Worm (Caenorhabditis elegans) whole organism, midembryonic: ENCODE measurements around the gene fkb-3.

ENCODE experiments used
- T22C8.4 ChIP-seq: fragments of 200-800 bp; sonication (Bioruptor generic); IDR thresholded peaks from 2 replicates; pipeline ENCODE4 v1.3.6; 2022; ENCODE audit warnings: missing genetic modification characterization, missing compliant biosample characterization
- cog-1 ChIP-seq: sonication (generic microtip); optimal IDR thresholded peaks from 2 replicates; lab custom pipeline; 2016; ENCODE audit warnings: missing genetic modification characterization, missing compliant biosample characterization
- flt-1 ChIP-seq: fragments of 200-800 bp; sonication (Bioruptor generic); IDR thresholded peaks from 2 replicates; pipeline ENCODE4 v1.3.6; 2022; ENCODE audit warnings: missing genetic modification characterization, missing compliant biosample characterization
- klf-2 ChIP-seq: fragments of 200-800 bp; sonication (Bioruptor generic); conservative IDR thresholded peaks from 2 replicates; pipeline ENCODE4 v1.3.6; 2022; ENCODE audit warnings: missing genetic modification reagents, missing genetic modification characterization, missing compliant biosample characterization
- med-1 ChIP-seq: sonication (generic microtip); optimal IDR thresholded peaks from 2 replicates; lab custom pipeline; 2017; ENCODE audit warnings: missing genetic modification characterization, mild to moderate bottlenecking, missing compliant biosample characterization, antibody characterized with exemption, missing genetic modification reagents; ENCODE audit not compliant: insufficient read depth
- ref-1 ChIP-seq: fragments of 200-800 bp; sonication (Bioruptor generic); conservative IDR thresholded peaks from 2 replicates; pipeline ENCODE4 v1.3.6; 2022; ENCODE audit warnings: missing genetic modification reagents, missing genetic modification characterization, missing compliant biosample characterization
- tab-1 ChIP-seq: fragments of 200-800 bp; sonication (Bioruptor generic); IDR thresholded peaks from 2 replicates; pipeline ENCODE4 v1.3.6; 2022; ENCODE audit warnings: missing genetic modification characterization, missing compliant biosample characterization
- ztf-23 ChIP-seq: fragments of 200-800 bp; sonication (Bioruptor generic); IDR thresholded peaks from 2 replicates; pipeline ENCODE4 v1.3.6; 2022; ENCODE audit warnings: missing genetic modification reagents, missing genetic modification characterization, missing compliant biosample characterization
- ztf-29 ChIP-seq: fragments of 200-800 bp; sonication (Bioruptor generic); IDR thresholded peaks from 2 replicates; pipeline ENCODE4 v1.3.6; 2022; ENCODE audit warnings: missing genetic modification reagents, missing genetic modification characterization, missing compliant biosample characterization

- TF ChIP-seq flt-1 (GFP tag; lab: Robert Waterston, UW): no peak
- TF ChIP-seq ztf-29 (GFP tag; lab: Robert Waterston, UW): no peak
- TF ChIP-seq tab-1: no peak
- TF ChIP-seq klf-2 (GFP tag; lab: Robert Waterston, UW): no peak
- no peak for TF ChIP-seq T22C8.4 (GFP tag; lab: Robert Waterston, UW)
- no peak for TF ChIP-seq cog-1 (tag; lab: Kevin White, UChicago)
- TF ChIP-seq ref-1 (GFP tag; lab: Robert Waterston, UW): no peak
- TF ChIP-seq med-1 (GFP tag; lab: Kevin White, UChicago): no peak
- TF ChIP-seq ztf-23 (GFP tag; lab: Robert Waterston, UW): no peak
Measured at ce11 chrV:7239471-7239870, 14.4 kb downstream of the fkb-3 start, which contains the start of gene C05C8.1.
